Worm (Caenorhabditis elegans): Measurements from ENCODE around the gene inx-1.

The inx-1 gene

ce11 chrX:6899848-6900247, 56.4 kb downstream of the inx-1 start, which contains the start of gene F14B8.4:
TSS of gene F14B8.4 (minus strand) at chrX:6899948.
- no peak for TF ChIP-seq nhr-10 (tag; optimal IDR thresholded peaks at IDR 0.05)
- TF ChIP-seq skn-1 (tag; optimal IDR thresholded peaks at IDR 0.05) = no peak
- no peak for TF ChIP-seq nhr-25 (tag; optimal IDR thresholded peaks at IDR 0.05)
- TF ChIP-seq Y55F3AM.14 (GFP tag; optimal IDR thresholded peaks at IDR 0.05) = no peak
- no peak for TF ChIP-seq elt-1 (tag; optimal IDR thresholded peaks at IDR 0.05)
- no peak for TF ChIP-seq ztf-1 (GFP tag; conservative IDR thresholded peaks at IDR 0.05)
- no peak for TF ChIP-seq elt-3 (tag; optimal IDR thresholded peaks at IDR 0.05)

ce11 chrX:6894104-6894503, 62.1 kb downstream of the inx-1 start:
- TF ChIP-seq elt-1 (tag; optimal IDR thresholded peaks at IDR 0.05) = no peak
- peak; percentile 6 for TF ChIP-seq lin-39 (tag; optimal IDR thresholded peaks at IDR 0.05)
- TF ChIP-seq F13H6.1 (tag; optimal IDR thresholded peaks at IDR 0.05) = peak; percentile 39
- no peak for TF ChIP-seq nhr-10 (tag; optimal IDR thresholded peaks at IDR 0.05)
- TF ChIP-seq nhr-129 (tag; optimal IDR thresholded peaks at IDR 0.05) = peak; percentile 17
- TF ChIP-seq nhr-12 (tag; optimal IDR thresholded peaks at IDR 0.05) = no peak
- peak; percentile 55 for TF ChIP-seq mab-5 (tag; optimal IDR thresholded peaks at IDR 0.05)
- peak; percentile 36 for TF ChIP-seq sem-4 (tag; optimal IDR thresholded peaks at IDR 0.05)
- peak in 1 of 2 experiments; percentile 68 for TF ChIP-seq lsy-2 (tag; optimal IDR thresholded peaks at IDR 0.05)
